Fruit fly (Drosophila melanogaster): ENCODE data around the gene AOX1.

Gene AOX1

DNA sequence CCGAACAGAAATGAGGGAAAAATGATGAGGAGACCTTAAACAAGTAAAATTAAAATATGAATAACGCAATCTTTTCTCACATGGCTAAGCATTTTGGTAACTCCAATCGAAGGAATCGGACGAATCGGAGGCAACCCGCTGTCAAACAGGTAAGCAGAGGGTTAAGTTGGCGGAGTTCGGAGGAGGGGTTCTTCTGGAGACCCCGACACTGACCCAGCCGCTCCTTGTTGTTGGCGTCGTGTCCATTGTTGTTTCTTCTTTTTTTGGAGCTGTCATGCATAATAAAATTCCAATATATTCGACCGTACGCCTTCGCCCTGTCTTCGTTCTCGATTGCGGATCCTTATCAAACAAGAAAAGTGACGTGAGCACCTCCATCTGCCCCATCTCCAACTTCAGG, 16.5 kb upstream of the AOX1 start:
- no peak for TF ChIP-seq GATAd (GFP tag; optimal IDR thresholded peaks at IDR 0.05)
- peak; percentile 48 for TF ChIP-seq Rel (GFP tag; optimal IDR thresholded peaks at IDR 0.05)
- no peak for TF ChIP-seq Rel (tag; optimal IDR thresholded peaks at IDR 0.05)
- peak; percentile 44 for TF ChIP-seq psq (GFP tag; optimal IDR thresholded peaks at IDR 0.05)

DNA sequence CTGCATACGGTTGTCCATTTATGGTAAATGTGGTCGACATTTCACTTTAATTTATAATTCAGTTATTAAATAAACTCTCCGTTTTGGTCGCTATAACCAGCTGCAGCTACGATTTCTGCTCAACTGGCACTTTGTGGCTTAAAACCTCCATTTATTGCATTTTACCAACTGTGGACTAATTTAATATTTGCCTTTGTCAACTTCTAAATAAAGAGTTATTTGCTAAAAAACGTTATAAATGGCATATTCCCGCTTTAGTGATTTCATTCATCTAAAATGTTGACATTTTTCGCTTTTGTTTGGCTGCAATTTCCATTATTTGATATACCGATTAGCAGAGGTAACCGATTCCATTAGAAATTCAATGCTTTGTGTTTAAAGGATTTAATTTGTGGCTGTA, 15.6 kb upstream of the AOX1 start, which contains the start of gene AOX4:
Gene AOX4 (minus strand): TSS at position 101 of the 400 bp plus-strand sequence.
- TF ChIP-seq pan (optimal IDR thresholded peaks at IDR 0.05) (no peak), dmrt93B (GFP tag; optimal IDR thresholded peaks at IDR 0.05) (no peak)

DNA sequence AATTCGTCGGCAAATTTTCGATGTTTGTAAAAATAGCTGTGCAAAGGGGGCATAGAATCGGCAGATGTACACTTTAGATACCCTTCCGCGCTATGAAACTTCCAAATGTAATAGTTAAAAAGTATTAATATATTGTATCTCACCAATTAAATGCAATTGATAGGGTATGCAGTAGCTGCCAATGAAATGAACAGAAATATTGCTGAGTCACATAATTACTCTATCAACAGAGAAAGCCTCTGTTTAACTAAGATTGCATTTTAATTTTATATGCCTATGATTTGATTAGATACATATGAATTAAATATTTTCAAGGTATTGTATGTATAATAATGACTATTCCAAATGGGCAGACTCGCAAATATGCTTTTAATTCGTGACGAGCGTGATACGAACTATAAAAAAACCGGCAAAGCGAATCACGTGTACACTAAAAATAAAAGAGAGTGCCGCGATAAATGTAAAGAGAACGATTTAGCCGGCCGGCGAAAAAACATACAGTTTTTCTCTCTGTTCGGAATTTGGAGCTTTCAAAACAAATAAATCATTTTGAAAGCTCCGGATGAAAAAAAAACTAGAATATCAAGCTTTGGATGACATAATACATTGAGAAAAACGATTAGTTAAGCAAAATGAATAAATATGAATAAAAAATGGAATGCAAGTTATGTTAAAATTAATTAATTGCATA, 10.9 kb upstream of the AOX1 start, which contains the start of gene AOX3:
Gene AOX3 (minus strand): TSS at position 362 of the 691 bp plus-strand sequence.
- no peak for TF ChIP-seq lola (GFP tag; optimal IDR thresholded peaks at IDR 0.05)
- TF ChIP-seq HLH106 (tag; optimal IDR thresholded peaks at IDR 0.05): no peak
- TF ChIP-seq woc (GFP tag; optimal IDR thresholded peaks at IDR 0.05): peak; percentile 40
- no peak for TF ChIP-seq CG9705 (GFP tag; optimal IDR thresholded peaks at IDR 0.05)
- peak; percentile 20 for TF ChIP-seq OdsH (GFP tag; optimal IDR thresholded peaks at IDR 0.05)
- peak; percentile 30 for TF ChIP-seq br (GFP tag; optimal IDR thresholded peaks at IDR 0.05)
- TF ChIP-seq h (GFP tag; optimal IDR thresholded peaks at IDR 0.05): peak; percentile 27
- TF ChIP-seq ey (GFP tag; optimal IDR thresholded peaks at IDR 0.05): peak; percentile 8
- no peak for TF ChIP-seq dsf (GFP tag; optimal IDR thresholded peaks at IDR 0.05; ENCODE audit: borderline replicate concordance)
- TF ChIP-seq rgr (GFP tag; optimal IDR thresholded peaks at IDR 0.05): no peak
- no peak for TF ChIP-seq brk (GFP tag; optimal IDR thresholded peaks at IDR 0.05)
- TF ChIP-seq pan (optimal IDR thresholded peaks at IDR 0.05): no peak
- TF ChIP-seq usp (GFP tag; optimal IDR thresholded peaks at IDR 0.05): no peak
- peak; percentile 47 for TF ChIP-seq psq (GFP tag; optimal IDR thresholded peaks at IDR 0.05)
- no peak for TF ChIP-seq Jra (GFP tag; optimal IDR thresholded peaks at IDR 0.05)
- TF ChIP-seq foxo (GFP tag; optimal IDR thresholded peaks at IDR 0.05): peak in 1 of 2 experiments; percentile 32
- no peak for TF ChIP-seq Rel (GFP tag; optimal IDR thresholded peaks at IDR 0.05)
- no peak for TF ChIP-seq Rel (tag; optimal IDR thresholded peaks at IDR 0.05)

DNA sequence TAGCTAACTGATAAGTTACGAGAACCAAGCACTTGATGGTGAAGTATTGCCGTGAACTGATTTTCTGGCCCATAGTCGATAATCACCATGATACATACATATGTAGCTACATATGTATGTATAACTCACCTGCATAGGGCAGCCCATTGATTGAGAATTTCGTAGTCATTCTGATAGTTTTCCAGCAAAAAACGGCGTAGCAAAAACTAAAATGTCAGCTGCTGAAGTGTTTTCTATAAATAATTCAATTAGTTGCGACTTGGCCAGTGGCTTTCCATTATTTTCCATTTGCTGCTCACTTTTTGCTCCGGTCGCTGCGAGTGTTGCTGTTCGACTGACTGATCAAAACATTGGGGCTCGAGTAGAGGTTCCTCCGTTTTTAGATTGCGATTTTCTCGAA, 10.1 kb upstream of the AOX1 start:
- TF ChIP-seq sv (GFP tag; optimal IDR thresholded peaks at IDR 0.05) (no peak), dl (GFP tag; optimal IDR thresholded peaks at IDR 0.05; ENCODE audit: insufficient read depth in 1 of 2, partially characterized antibody in 2 of 2) (no peak), woc (GFP tag; optimal IDR thresholded peaks at IDR 0.05) (no peak)

DNA sequence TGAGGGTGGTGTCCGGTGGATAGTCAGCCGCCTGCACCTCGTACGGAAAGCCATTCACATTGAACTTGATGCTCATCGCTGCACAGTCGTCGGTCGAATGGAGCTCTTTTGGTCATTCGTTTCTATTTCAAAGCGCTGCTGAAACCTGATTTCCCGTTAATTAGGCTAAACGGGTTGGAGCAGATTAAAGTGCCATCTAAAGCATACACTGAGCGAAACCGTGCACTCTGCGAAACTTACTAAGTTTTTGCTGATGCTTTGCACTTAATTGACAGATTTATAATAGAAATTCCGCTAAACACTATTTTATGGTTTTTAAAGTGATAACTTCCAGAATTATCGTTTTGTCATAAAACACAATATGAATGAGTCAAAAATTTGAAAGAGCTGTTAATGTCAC, 5.2 kb upstream of the AOX1 start, which contains the start of gene AOX2:
Gene AOX2 (minus strand): TSS at position 101 of the 400 bp plus-strand sequence.
- TF ChIP-seq foxo (GFP tag; optimal IDR thresholded peaks at IDR 0.05): no peak
- no peak for TF ChIP-seq CG9705 (GFP tag; optimal IDR thresholded peaks at IDR 0.05)
- TF ChIP-seq jim (GFP tag; optimal IDR thresholded peaks at IDR 0.05): no peak
- TF ChIP-seq Hr83 (GFP tag; optimal IDR thresholded peaks at IDR 0.05; ENCODE audit: poor library complexity, severe bottlenecking): no peak
- no peak for TF ChIP-seq CrebA (GFP tag; optimal IDR thresholded peaks at IDR 0.05; ENCODE audit: borderline replicate concordance)
- TF ChIP-seq dl (GFP tag; optimal IDR thresholded peaks at IDR 0.05; ENCODE audit: insufficient read depth in 1 of 2, partially characterized antibody in 2 of 2): no peak
- no peak for TF ChIP-seq sv (GFP tag; optimal IDR thresholded peaks at IDR 0.05)
- no peak for TF ChIP-seq tai (GFP tag; optimal IDR thresholded peaks at IDR 0.05)
- no peak for TF ChIP-seq woc (GFP tag; optimal IDR thresholded peaks at IDR 0.05)
- no peak for TF ChIP-seq Dfd (GFP tag; optimal IDR thresholded peaks at IDR 0.05)
- no peak for TF ChIP-seq Hnf4 (GFP tag; optimal IDR thresholded peaks at IDR 0.05)
- TF ChIP-seq sage (GFP tag; optimal IDR thresholded peaks at IDR 0.05): no peak
- no peak for TF ChIP-seq pan (optimal IDR thresholded peaks at IDR 0.05)
- no peak for TF ChIP-seq psq (GFP tag; optimal IDR thresholded peaks at IDR 0.05)
- no peak for TF ChIP-seq lola (GFP tag; optimal IDR thresholded peaks at IDR 0.05)
- TF ChIP-seq Myc (optimal IDR thresholded peaks at IDR 0.05): no peak
- TF ChIP-seq brk (GFP tag; optimal IDR thresholded peaks at IDR 0.05): no peak
- TF ChIP-seq Vsx2 (GFP tag; optimal IDR thresholded peaks at IDR 0.05; ENCODE audit: partially characterized antibody): no peak

Data from whole organism, wandering third instar larva.